Fruit fly (Drosophila melanogaster): ENCODE data around the gene Jhbp14.

- TF ChIP-seq Rel (GFP tag; optimal IDR thresholded peaks at IDR 0.05) (no peak), Rel (tag; optimal IDR thresholded peaks at IDR 0.05) (no peak), psq (GFP tag; optimal IDR thresholded peaks at IDR 0.05) (no peak), Myc (optimal IDR thresholded peaks at IDR 0.05) (no peak), Sp1 (GFP tag; optimal IDR thresholded peaks at IDR 0.05) (no peak), dmrt93B (GFP tag; optimal IDR thresholded peaks at IDR 0.05) (no peak), lola (GFP tag; optimal IDR thresholded peaks at IDR 0.05) (no peak), foxo (GFP tag; optimal IDR thresholded peaks at IDR 0.05) (no peak), h (GFP tag; optimal IDR thresholded peaks at IDR 0.05) (no peak), OdsH (GFP tag; optimal IDR thresholded peaks at IDR 0.05) (no peak), Hr78 (GFP tag; optimal IDR thresholded peaks at IDR 0.05) (no peak), sv (GFP tag; optimal IDR thresholded peaks at IDR 0.05) (no peak), dl (GFP tag; optimal IDR thresholded peaks at IDR 0.05; ENCODE audit: insufficient read depth in 1 of 2, partially characterized antibody in 2 of 2) (no peak), Abd-B (GFP tag; optimal IDR thresholded peaks at IDR 0.05) (no peak), HLH106 (tag; optimal IDR thresholded peaks at IDR 0.05) (no peak)
Observed at dm6 chr2L:13244759-13245308, 8.5 kb downstream of the Jhbp14 start.
